Worm (Caenorhabditis elegans): ENCODE data around the gene arrd-16.

ce11 chrIII:12443880-12444279 lies 40.7 kb upstream of the arrd-16 start:
- no peak for TF ChIP-seq elt-3 (tag; optimal IDR thresholded peaks at IDR 0.05)
- TF ChIP-seq egl-27 (tag; optimal IDR thresholded peaks at IDR 0.05), result no peak
- TF ChIP-seq ztf-11 (tag; optimal IDR thresholded peaks at IDR 0.05), result no peak
- no peak for TF ChIP-seq mdl-1 (tag; optimal IDR thresholded peaks at IDR 0.05)
- no peak for TF ChIP-seq nhr-77 (tag; optimal IDR thresholded peaks at IDR 0.05)
- TF ChIP-seq pha-4 (tag; optimal IDR thresholded peaks at IDR 0.05), result no peak
- peak; percentile 80 for TF ChIP-seq nfya-1 (tag; optimal IDR thresholded peaks at IDR 0.05; ENCODE audit: insufficient read depth)

Data from whole organism, L3 larva.